Worm (Caenorhabditis elegans) whole organism, L1 larva: ENCODE measurements around the gene col-94.
A peak's percentile ranks its signal among the peaks of the same experiment; 100 is the strongest.

Source experiments
- C04F5.9 ChIP-seq: sonication (generic microtip); optimal IDR thresholded peaks from 2 replicates; lab custom pipeline; 2016; ENCODE audit warnings: missing genetic modification characterization, missing compliant biosample characterization
- C34B4.2 ChIP-seq: sonication (generic microtip); optimal IDR thresholded peaks from 2 replicates; lab custom pipeline; 2017; ENCODE audit warnings: mild to moderate bottlenecking, missing genetic modification characterization, missing compliant biosample characterization
- alr-1 ChIP-seq: fragments of 200-800 bp; sonication (Bioruptor generic); optimal IDR thresholded peaks from 2 replicates; lab custom pipeline; 2018; ENCODE audit warnings: borderline replicate concordance, mild to moderate bottlenecking, missing genetic modification characterization, missing compliant biosample characterization
- ceh-63 ChIP-seq: fragments of 200-800 bp; sonication (Bioruptor generic); optimal IDR thresholded peaks from 2 replicates; lab custom pipeline; 2018; ENCODE audit warnings: mild to moderate bottlenecking, missing genetic modification characterization, missing compliant biosample characterization
- ceh-8 ChIP-seq: fragments of 200-800 bp; sonication (Bioruptor generic); optimal IDR thresholded peaks from 2 replicates; lab custom pipeline; 2018; ENCODE audit warnings: mild to moderate bottlenecking, missing genetic modification characterization, moderate library complexity, missing compliant biosample characterization
- ceh-82 ChIP-seq, 3 experiments: fragments of 150-350 bp in 1 of 3; sonication (generic microtip) in 2 of 3; optimal IDR thresholded peaks; 2 replicates each; lab custom pipeline; 2014 to 2017; ENCODE audit warnings: missing biosample characterization in 3 of 3, missing genetic modification characterization in 3 of 3
- ceh-88 ChIP-seq: fragments of 200-800 bp; sonication (Bioruptor generic); IDR thresholded peaks from 2 replicates; pipeline ENCODE4 v1.3.6; 2022; ENCODE audit warnings: missing genetic modification characterization, missing compliant biosample characterization
- egl-13 ChIP-seq: sonication (generic microtip); optimal IDR thresholded peaks from 2 replicates; lab custom pipeline; 2016; ENCODE audit warnings: missing genotype, missing genetic modification reagents, missing genetic modification characterization, missing compliant biosample characterization
- elt-2 ChIP-seq: sonication (generic microtip); optimal IDR thresholded peaks from 2 replicates; lab custom pipeline; 2016; ENCODE audit warnings: missing genetic modification characterization, mild to moderate bottlenecking, inconsistent platforms, missing compliant biosample characterization, missing genetic modification reagents
- hlh-17 ChIP-seq: fragments of 200-800 bp; sonication (Bioruptor generic); optimal IDR thresholded peaks from 2 replicates; lab custom pipeline; 2018; ENCODE audit warnings: missing genetic modification characterization, mild to moderate bottlenecking, missing compliant biosample characterization, moderate library complexity, borderline replicate concordance
- irx-1 ChIP-seq: sonication (generic microtip); optimal IDR thresholded peaks from 2 replicates; lab custom pipeline; 2016; ENCODE audit warnings: missing genetic modification characterization, missing compliant biosample characterization
- isw-1 ChIP-seq: fragments of 200-800 bp; sonication (Bioruptor generic); IDR thresholded peaks from 2 replicates; pipeline ENCODE4 v1.3.6; 2022; ENCODE audit warnings: missing genetic modification characterization, missing compliant biosample characterization
- jun-1 ChIP-seq: fragments of 150-350 bp; optimal IDR thresholded peaks from 2 replicates; lab custom pipeline; 2014; ENCODE audit warnings: missing biosample characterization, missing genetic modification reagents, missing genetic modification characterization
- lin-13 ChIP-seq: fragments of 150-350 bp; optimal IDR thresholded peaks from 2 replicates; lab custom pipeline; 2014; ENCODE audit warnings: missing biosample characterization, missing genetic modification reagents, missing genetic modification characterization
- lin-15B ChIP-seq: fragments of 150-350 bp; sonication (generic microtip); optimal IDR thresholded peaks from 3 replicates; lab custom pipeline; 2014; ENCODE audit warnings: missing biosample characterization, missing genetic modification characterization
- lsy-2 ChIP-seq, 2 experiments: fragments of 150-350 bp; optimal IDR thresholded peaks; 2 replicates each; lab custom pipeline; 2014; ENCODE audit warnings: missing biosample characterization in 2 of 2, missing genetic modification characterization in 2 of 2
- mdl-1 ChIP-seq, 2 experiments: fragments of 150-350 bp; optimal IDR thresholded peaks; 2 replicates each; lab custom pipeline; 2014 to 2017; ENCODE audit warnings: missing biosample characterization in 2 of 2, missing genetic modification characterization in 2 of 2, inconsistent platforms in 1 of 2
- mef-2 ChIP-seq: fragments of 150-350 bp; optimal IDR thresholded peaks from 2 replicates; lab custom pipeline; 2014; ENCODE audit warnings: missing biosample characterization, missing genetic modification characterization
- mep-1 ChIP-seq: fragments of 150-350 bp; optimal IDR thresholded peaks from 2 replicates; lab custom pipeline; 2014; ENCODE audit warnings: missing biosample characterization, missing genetic modification characterization
- nhr-12 ChIP-seq: sonication (generic microtip); optimal IDR thresholded peaks from 2 replicates; lab custom pipeline; 2017; ENCODE audit warnings: missing biosample characterization, missing genetic modification characterization
- nhr-19 ChIP-seq: fragments of 200-800 bp; sonication (Bioruptor generic); conservative IDR thresholded peaks from 2 replicates; pipeline ENCODE4 v1.3.6; 2022; ENCODE audit warnings: missing genetic modification characterization, missing compliant biosample characterization
- nhr-20 ChIP-seq: sonication (generic microtip); optimal IDR thresholded peaks from 2 replicates; lab custom pipeline; 2016; ENCODE audit warnings: mild to moderate bottlenecking, missing genetic modification characterization, missing compliant biosample characterization
- nhr-76 ChIP-seq: sonication (generic microtip); optimal IDR thresholded peaks from 2 replicates; lab custom pipeline; 2017; ENCODE audit warnings: missing biosample characterization, missing genetic modification characterization
- nhr-85 ChIP-seq: sonication (generic microtip); peaks from one replicate; lab custom pipeline; 2016; ENCODE audit warnings: missing genetic modification characterization, inconsistent platforms, missing compliant biosample characterization
- pag-3 ChIP-seq: sonication (generic microtip); optimal IDR thresholded peaks from 2 replicates; lab custom pipeline; 2017; ENCODE audit warnings: missing genetic modification characterization, mild to moderate bottlenecking, missing compliant biosample characterization, antibody characterized with exemption, borderline replicate concordance; ENCODE audit not compliant: insufficient read depth
- pax-3 ChIP-seq: fragments of 200-800 bp; sonication (Bioruptor generic); optimal IDR thresholded peaks from 2 replicates; lab custom pipeline; 2018; ENCODE audit warnings: mild to moderate bottlenecking, missing genetic modification characterization, moderate library complexity, missing compliant biosample characterization
- rnt-1 ChIP-seq: sonication (generic microtip); optimal IDR thresholded peaks from 2 replicates; lab custom pipeline; 2016; ENCODE audit warnings: mild to moderate bottlenecking, missing genetic modification characterization, moderate library complexity, missing compliant biosample characterization
- skn-1 ChIP-seq: fragments of 150-350 bp; optimal IDR thresholded peaks from 2 replicates; lab custom pipeline; 2014; ENCODE audit warnings: missing biosample characterization, missing genetic modification characterization
- snpc-4 ChIP-seq: fragments of 150-350 bp; optimal IDR thresholded peaks from 2 replicates; lab custom pipeline; 2014; ENCODE audit warnings: missing biosample characterization, missing genetic modification characterization
- snu-23 ChIP-seq: sonication (generic microtip); optimal IDR thresholded peaks from 2 replicates; lab custom pipeline; 2016; ENCODE audit warnings: missing genetic modification characterization, missing compliant biosample characterization
- sox-4 ChIP-seq: sonication (generic microtip); optimal IDR thresholded peaks from 2 replicates; lab custom pipeline; 2016; ENCODE audit warnings: missing genetic modification characterization, missing compliant biosample characterization
- sptf-1 ChIP-seq: fragments of 150-350 bp; optimal IDR thresholded peaks from 2 replicates; lab custom pipeline; 2014; ENCODE audit warnings: missing biosample characterization, missing genetic modification characterization
- tlp-1 ChIP-seq: fragments of 150-350 bp; optimal IDR thresholded peaks from 2 replicates; lab custom pipeline; 2014; ENCODE audit warnings: missing biosample characterization, missing genetic modification characterization
- unc-130 ChIP-seq: fragments of 150-350 bp; optimal IDR thresholded peaks from 2 replicates; lab custom pipeline; 2017; ENCODE audit warnings: missing biosample characterization, missing genetic modification characterization, inconsistent platforms
- unc-62 ChIP-seq: fragments of 150-350 bp; optimal IDR thresholded peaks from 2 replicates; lab custom pipeline; 2014; ENCODE audit warnings: missing biosample characterization, missing genetic modification reagents, missing genetic modification characterization
- zip-4 ChIP-seq: fragments of 200-800 bp; sonication (Bioruptor generic); optimal IDR thresholded peaks from 2 replicates; lab custom pipeline; 2018; ENCODE audit warnings: mild to moderate bottlenecking, missing genetic modification characterization, moderate library complexity, missing compliant biosample characterization

col-94 gene

DNA sequence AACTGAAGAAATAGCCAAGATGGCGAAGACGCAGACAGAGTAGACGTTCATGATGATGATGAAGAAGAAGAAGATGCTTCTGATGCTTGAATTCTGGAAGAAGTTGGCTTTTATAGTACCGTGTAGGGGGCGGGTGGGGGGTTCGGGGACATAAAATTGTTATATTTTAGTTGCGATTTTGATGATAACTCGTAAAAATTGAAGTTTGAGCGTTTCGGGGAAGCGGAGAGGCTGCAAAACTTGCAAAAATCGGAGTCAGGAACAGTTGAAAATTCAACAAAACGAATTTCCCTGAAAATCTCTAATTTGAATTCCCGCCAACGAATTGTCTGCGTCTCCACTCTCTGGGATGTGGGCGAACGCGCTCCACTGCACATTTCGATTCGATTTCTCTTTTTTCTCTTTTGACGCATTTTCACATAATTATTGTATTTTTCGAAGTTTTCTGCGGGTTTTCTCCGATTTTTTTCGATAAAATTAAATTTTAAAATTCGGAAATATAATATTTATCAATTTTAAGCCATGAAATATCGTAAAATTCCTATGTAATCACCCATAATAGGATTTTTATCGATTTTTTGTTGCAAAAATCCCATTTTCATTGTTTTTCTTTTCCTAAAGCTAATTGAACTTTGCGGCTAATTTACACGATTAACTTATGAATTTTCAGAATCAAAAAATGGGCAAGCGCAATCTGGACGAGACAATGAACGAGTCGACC is 20.0 kb upstream of the col-94 start, which contains the start of the genes fipr-17 and Y48A6B.3 (continued):
- TF ChIP-seq rnt-1 (tag; lab: Kevin White, UChicago), result peak; percentile 94
- TF ChIP-seq lin-13 (GFP tag; lab: Kevin White, UChicago), result peak; percentile 86
- peak; percentile 40; the same call in 1 of the 2 replicates for TF ChIP-seq ceh-88 (GFP tag; lab: Robert Waterston, UW)
- peak; percentile 29 for TF ChIP-seq elt-2 (tag; lab: Kevin White, UChicago)
- TF ChIP-seq irx-1 (tag; lab: Kevin White, UChicago), result peak; percentile 72
- TF ChIP-seq egl-13 (tag; lab: Kevin White, UChicago), result peak; percentile 65
- TF ChIP-seq mep-1 (tag; lab: Kevin White, UChicago), result peak; percentile 86
- peak; percentile 50 for TF ChIP-seq mef-2 (tag; lab: Kevin White, UChicago)
- peak; percentile 64 for TF ChIP-seq C04F5.9 (tag; lab: Kevin White, UChicago)
- TF ChIP-seq tlp-1 (tag; lab: Kevin White, UChicago), result no peak
- peak; percentile 83 to 97 (median 83) for TF ChIP-seq ceh-82 (tag; optimal IDR thresholded peaks at IDR 0.05; lab: Kevin White, UChicago)
- no peak for TF ChIP-seq hlh-17 (GFP tag; lab: Kevin White, UChicago)
- peak; percentile 90 for TF ChIP-seq unc-130 (tag; lab: Kevin White, UChicago)
- TF ChIP-seq lsy-2 (tag; optimal IDR thresholded peaks at IDR 0.05; lab: Kevin White, UChicago), result peak; percentile 89 to 95

DNA sequence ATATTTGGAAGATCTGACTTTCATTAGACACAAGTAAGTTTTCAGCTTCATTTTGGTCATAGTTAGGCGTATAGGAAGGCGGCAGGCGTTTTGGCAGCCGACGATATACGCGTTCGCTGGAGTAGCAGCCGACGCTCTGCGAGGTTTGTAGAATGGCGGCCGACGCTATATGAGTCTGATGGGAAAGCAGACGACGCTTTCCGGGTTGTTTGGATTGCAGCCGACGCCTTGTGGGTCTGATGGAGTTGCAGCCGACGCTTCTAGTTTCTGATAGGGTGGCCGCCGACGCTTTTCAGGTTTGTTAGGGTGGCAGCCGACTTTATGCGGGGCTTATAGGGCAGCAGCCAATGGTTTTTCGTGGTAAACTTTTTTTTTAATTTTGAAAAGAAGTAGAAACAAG is 15.1 kb upstream of the col-94 start:
- TF ChIP-seq nhr-85 (tag; lab: Kevin White, UChicago) (peak; percentile 1), nhr-12 (tag; lab: Kevin White, UChicago) (no peak)

DNA sequence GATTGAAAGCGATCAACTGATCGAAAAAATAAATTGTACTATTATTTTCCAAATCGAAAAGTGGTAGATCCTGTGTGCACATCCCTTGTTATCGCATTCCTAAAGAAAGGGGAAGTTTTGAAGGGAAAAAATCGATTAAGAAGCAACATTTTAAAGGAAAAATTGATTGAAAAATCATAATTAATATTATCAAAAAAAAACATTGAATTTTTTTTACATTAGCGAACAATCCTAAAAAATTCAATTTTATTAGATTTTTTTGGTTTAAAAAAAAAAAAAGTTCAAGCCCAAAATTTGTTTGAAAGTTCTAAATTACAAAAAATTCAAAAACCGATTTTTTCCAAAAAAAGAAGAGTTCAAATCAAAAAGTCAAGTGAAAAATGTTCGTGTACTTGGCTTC is 7.5 kb upstream of the col-94 start, which contains the start of gene dmsr-5:
dmsr-5 (minus strand) TSS at position 101 of the 400 bp plus-strand sequence.
- TF ChIP-seq lsy-2 (tag; optimal IDR thresholded peaks at IDR 0.05; lab: Kevin White, UChicago) (no peak), mef-2 (tag; lab: Kevin White, UChicago) (no peak), alr-1 (tag; lab: Kevin White, UChicago) (no peak), snu-23 (GFP tag; lab: Kevin White, UChicago) (no peak), unc-62 (GFP tag; lab: Kevin White, UChicago) (no peak), tlp-1 (tag; lab: Kevin White, UChicago) (no peak), zip-4 (GFP tag; lab: Kevin White, UChicago) (no peak), snpc-4 (tag; lab: Kevin White, UChicago) (no peak), nhr-19 (no peak), sox-4 (no peak)

DNA sequence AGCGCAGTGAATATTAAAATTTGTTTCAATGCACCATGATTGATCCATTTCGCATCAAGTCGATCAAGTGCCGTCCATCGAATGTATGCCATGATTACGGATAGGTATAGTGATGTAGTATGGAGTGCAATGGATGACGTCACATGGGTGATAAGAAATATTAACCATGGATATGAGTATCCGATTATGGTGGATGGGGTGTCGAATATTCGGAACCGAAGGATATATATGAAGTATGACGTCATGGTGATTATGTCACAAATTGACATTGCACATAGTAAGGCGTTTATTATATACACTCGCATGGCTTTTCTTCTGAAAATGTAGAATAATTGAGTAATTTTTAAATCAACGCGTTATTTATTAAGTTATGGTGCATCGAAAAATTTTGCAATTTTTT is 6.4 kb upstream of the col-94 start:
- TF ChIP-seq zip-4 (GFP tag; lab: Kevin White, UChicago) (no peak), pax-3 (tag; lab: Kevin White, UChicago) (no peak), irx-1 (tag; lab: Kevin White, UChicago) (no peak), jun-1 (no peak), mdl-1 (tag; optimal IDR thresholded peaks at IDR 0.05; lab: Kevin White, UChicago) (no peak), C34B4.2 (tag; lab: Kevin White, UChicago) (no peak), pag-3 (no peak), sptf-1 (no peak), nhr-76 (tag; lab: Kevin White, UChicago) (no peak), ceh-63 (GFP tag; lab: Kevin White, UChicago) (no peak), nhr-20 (tag; lab: Kevin White, UChicago) (no peak), ceh-8 (GFP tag; lab: Kevin White, UChicago) (no peak), ceh-82 (tag; optimal IDR thresholded peaks at IDR 0.05; lab: Kevin White, UChicago) (no peak), skn-1 (tag; lab: Kevin White, UChicago) (no peak), isw-1 (GFP tag; lab: Robert Waterston, UW) (no peak), lin-15B (tag; lab: Kevin White, UChicago) (no peak)
